Worm (Caenorhabditis elegans): ENCODE measurements around the gene lgc-13.

Gene lgc-13

DNA sequence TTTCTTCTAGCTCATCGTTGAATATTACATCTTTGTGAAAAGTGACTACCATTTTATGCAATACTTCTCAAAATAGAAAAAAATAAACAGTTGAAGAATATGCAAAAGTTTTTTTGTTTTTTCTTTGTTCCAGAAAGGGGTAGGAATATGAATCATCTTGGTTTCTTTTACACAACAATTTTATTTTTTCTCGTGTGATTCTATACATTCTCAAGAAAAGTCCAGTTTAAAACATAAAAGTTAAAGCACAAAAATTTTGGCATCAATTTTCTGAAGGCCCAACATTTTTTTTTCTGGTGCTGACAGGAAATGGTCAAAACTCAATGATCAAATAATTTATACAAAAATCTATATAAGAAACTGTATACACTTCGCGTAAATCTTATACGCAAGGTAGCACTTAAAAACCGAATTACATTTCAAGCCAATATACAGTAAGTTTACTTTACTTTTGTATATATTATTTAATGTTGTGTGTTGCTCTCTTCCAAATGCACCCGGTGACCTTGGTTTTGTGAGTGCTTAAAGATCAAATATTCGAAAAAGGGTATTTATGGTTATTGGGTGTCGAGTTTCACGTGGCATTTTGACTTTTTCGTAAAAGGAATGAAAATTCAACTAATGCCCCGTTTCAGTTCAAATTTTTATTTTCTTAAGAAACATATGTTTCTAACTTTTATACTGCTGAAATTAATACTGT, at the start of gene lgc-13, which contains the start of gene W03G11.2:
lgc-13 (plus strand) TSS at position 650 of the 700 bp plus-strand sequence.
W03G11.2 (minus strand) TSS at position 101 of the 700 bp plus-strand sequence.
- TF ChIP-seq lin-13 (GFP tag; optimal IDR thresholded peaks at IDR 0.05) (no peak), ceh-82 (tag; optimal IDR thresholded peaks at IDR 0.05) (no peak), F13H6.1 (tag; optimal IDR thresholded peaks at IDR 0.05) (no peak), peb-1 (tag; optimal IDR thresholded peaks at IDR 0.05) (no peak), C34F6.9 (tag; optimal IDR thresholded peaks at IDR 0.05) (no peak), ztf-11 (tag; optimal IDR thresholded peaks at IDR 0.05) (no peak), R02D3.7 (tag; optimal IDR thresholded peaks at IDR 0.05) (no peak), mab-5 (tag; optimal IDR thresholded peaks at IDR 0.05) (no peak), mdl-1 (tag; optimal IDR thresholded peaks at IDR 0.05) (no peak)

ce11 chrX:12064908-12065307, 44.1 kb upstream of the lgc-13 start, which contains the start of gene lgc-23:
TSS of gene lgc-23 (plus strand) at chrX:12065208.
- TF ChIP-seq blmp-1 (tag; optimal IDR thresholded peaks at IDR 0.05; ENCODE audit: insufficient read depth) (no peak), ceh-82 (tag; optimal IDR thresholded peaks at IDR 0.05) (no peak), gmeb-1 (tag; optimal IDR thresholded peaks at IDR 0.05) (no peak), nhr-25 (tag; optimal IDR thresholded peaks at IDR 0.05) (no peak), nhr-23 (tag; optimal IDR thresholded peaks at IDR 0.05) (no peak), F13H6.1 (tag; optimal IDR thresholded peaks at IDR 0.05) (no peak), ZK546.5 (tag; optimal IDR thresholded peaks at IDR 0.05) (no peak), mab-5 (tag; optimal IDR thresholded peaks at IDR 0.05) (no peak), nhr-77 (tag; optimal IDR thresholded peaks at IDR 0.05) (no peak), C34F6.9 (tag; optimal IDR thresholded peaks at IDR 0.05) (no peak), lin-39 (tag; optimal IDR thresholded peaks at IDR 0.05) (no peak), unc-62 (GFP tag; optimal IDR thresholded peaks at IDR 0.05) (no peak), lsy-2 (tag; optimal IDR thresholded peaks at IDR 0.05) (no peak), egl-27 (tag; optimal IDR thresholded peaks at IDR 0.05) (no peak), ztf-4 (tag; optimal IDR thresholded peaks at IDR 0.05) (no peak), peb-1 (tag; optimal IDR thresholded peaks at IDR 0.05) (no peak), zag-1 (tag; optimal IDR thresholded peaks at IDR 0.05) (no peak), nhr-10 (tag; optimal IDR thresholded peaks at IDR 0.05) (no peak)

DNA sequence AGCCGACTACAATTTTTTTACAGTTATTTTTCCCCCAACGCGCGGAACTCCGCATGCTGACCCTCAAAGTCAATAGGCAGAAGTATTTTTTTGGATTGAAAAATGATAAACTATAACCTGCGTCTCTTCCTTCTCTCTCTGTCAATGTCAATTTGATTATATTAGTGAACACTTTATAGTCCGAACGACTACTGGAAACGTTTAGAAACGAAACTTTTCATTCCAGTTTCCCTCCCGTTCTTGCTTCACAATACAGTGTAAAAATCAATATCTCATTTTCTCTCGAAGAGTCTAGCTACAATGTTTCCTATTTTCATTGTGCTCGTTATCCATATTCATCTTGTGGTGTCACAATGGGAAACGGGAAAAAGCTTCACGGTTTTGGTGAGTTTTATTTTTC, 40.7 kb upstream of the lgc-13 start, which contains the start of gene lgc-24:
lgc-24 (plus strand) TSS at position 301 of the 400 bp plus-strand sequence.
- TF ChIP-seq sem-4 (tag; optimal IDR thresholded peaks at IDR 0.05) (no peak), dmd-4 (tag; optimal IDR thresholded peaks at IDR 0.05) (no peak), R02D3.7 (tag; optimal IDR thresholded peaks at IDR 0.05) (no peak), nhr-77 (tag; optimal IDR thresholded peaks at IDR 0.05) (no peak), ztf-1 (GFP tag; conservative IDR thresholded peaks at IDR 0.05) (no peak), skn-1 (tag; optimal IDR thresholded peaks at IDR 0.05) (no peak), C34F6.9 (tag; optimal IDR thresholded peaks at IDR 0.05) (no peak), unc-55 (GFP tag; optimal IDR thresholded peaks at IDR 0.05) (no peak), lin-13 (GFP tag; optimal IDR thresholded peaks at IDR 0.05) (no peak), lsy-2 (tag; optimal IDR thresholded peaks at IDR 0.05) (no peak), mab-5 (tag; optimal IDR thresholded peaks at IDR 0.05) (no peak), blmp-1 (tag; optimal IDR thresholded peaks at IDR 0.05; ENCODE audit: insufficient read depth) (no peak)

DNA sequence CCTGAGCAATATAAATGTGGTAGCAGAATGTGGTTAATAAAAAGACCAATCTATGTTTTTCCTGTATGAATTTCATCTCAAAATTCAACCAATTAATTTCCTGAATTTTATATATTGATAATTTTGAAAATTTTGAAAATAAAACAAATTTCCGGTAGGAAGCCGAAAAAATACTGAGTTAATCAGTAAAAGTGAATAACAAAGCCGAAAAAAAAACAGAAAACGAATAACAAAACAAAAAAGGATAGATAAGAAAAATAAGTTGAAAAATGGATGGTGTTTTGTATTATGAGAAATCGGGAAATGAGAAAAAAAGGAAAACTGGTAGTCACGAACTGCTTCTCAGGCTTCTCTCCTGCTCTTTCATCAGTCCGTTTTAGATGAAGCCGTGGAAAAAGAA, 35.2 kb upstream of the lgc-13 start, which contains the start of gene tmem-145:
tmem-145 (minus strand) TSS at position 101 of the 400 bp plus-strand sequence.
- TF ChIP-seq C34F6.9 (tag; optimal IDR thresholded peaks at IDR 0.05) (no peak), nhr-237 (tag; optimal IDR thresholded peaks at IDR 0.05) (no peak), snpc-4 (tag; optimal IDR thresholded peaks at IDR 0.05) (no peak), lin-39 (tag; optimal IDR thresholded peaks at IDR 0.05) (no peak), mab-5 (tag; optimal IDR thresholded peaks at IDR 0.05) (no peak), ztf-1 (GFP tag; conservative IDR thresholded peaks at IDR 0.05) (no peak), skn-1 (tag; optimal IDR thresholded peaks at IDR 0.05) (no peak), lin-11 (tag; optimal IDR thresholded peaks at IDR 0.05) (no peak), fos-1 (tag; optimal IDR thresholded peaks at IDR 0.05) (no peak), aly-2 (tag; optimal IDR thresholded peaks at IDR 0.05) (no peak), R02D3.7 (tag; optimal IDR thresholded peaks at IDR 0.05) (no peak), crh-2 (tag; optimal IDR thresholded peaks at IDR 0.05) (no peak), elt-3 (tag; optimal IDR thresholded peaks at IDR 0.05) (no peak), lin-13 (GFP tag; optimal IDR thresholded peaks at IDR 0.05) (no peak), mbf-1 (tag; optimal IDR thresholded peaks at IDR 0.05) (no peak), gmeb-1 (tag; optimal IDR thresholded peaks at IDR 0.05) (no peak), nhr-10 (tag; optimal IDR thresholded peaks at IDR 0.05) (no peak), unc-55 (GFP tag; optimal IDR thresholded peaks at IDR 0.05) (no peak), lsy-2 (tag; optimal IDR thresholded peaks at IDR 0.05) (no peak), sma-3 (GFP tag; optimal IDR thresholded peaks at IDR 0.05) (no peak)
